Worm (Caenorhabditis elegans) whole organism, L2 larva: ENCODE results near the gene sre-19.

Source experiments
- C34F6.9 ChIP-seq: fragments of 150-350 bp; optimal IDR thresholded peaks from 2 replicates; lab custom pipeline; 2014; ENCODE audit warnings: missing biosample characterization, missing genetic modification characterization
- F13H6.1 ChIP-seq: sonication (generic microtip); optimal IDR thresholded peaks from 2 replicates; lab custom pipeline; 2016; ENCODE audit warnings: missing genetic modification characterization, missing compliant biosample characterization
- R02D3.7 ChIP-seq: fragments of 150-350 bp; optimal IDR thresholded peaks from 2 replicates; lab custom pipeline; 2014; ENCODE audit warnings: missing biosample characterization, missing genetic modification characterization
- Y55F3AM.14 ChIP-seq: fragments of 200-800 bp; sonication (Bioruptor generic); optimal IDR thresholded peaks from 2 replicates; lab custom pipeline; 2018; ENCODE audit warnings: mild to moderate bottlenecking, missing genetic modification characterization, missing compliant biosample characterization
- ZK546.5 ChIP-seq: sonication (generic microtip); optimal IDR thresholded peaks from 2 replicates; lab custom pipeline; 2017; ENCODE audit warnings: missing biosample characterization, missing genetic modification characterization
- alr-1 ChIP-seq: fragments of 150-350 bp; optimal IDR thresholded peaks from 2 replicates; lab custom pipeline; 2014; ENCODE audit warnings: missing biosample characterization, missing genetic modification characterization
- aly-2 ChIP-seq: fragments of 150-350 bp; optimal IDR thresholded peaks from 2 replicates; lab custom pipeline; 2014; ENCODE audit warnings: missing biosample characterization, missing genetic modification characterization
- ama-1 ChIP-seq: fragments of 150-350 bp; optimal IDR thresholded peaks from 2 replicates; lab custom pipeline; 2018; ENCODE audit warnings: inconsistent platforms
- blmp-1 ChIP-seq: sonication (generic microtip); optimal IDR thresholded peaks from 2 replicates; lab custom pipeline; 2017; ENCODE audit warnings: missing genetic modification characterization, mild to moderate bottlenecking, missing compliant biosample characterization, antibody characterized with exemption, moderate library complexity; ENCODE audit not compliant: insufficient read depth
- ceh-16 ChIP-seq: fragments of 150-350 bp; optimal IDR thresholded peaks from 2 replicates; lab custom pipeline; 2014; ENCODE audit warnings: missing biosample characterization, missing genetic modification characterization
- ceh-82 ChIP-seq: fragments of 150-350 bp; optimal IDR thresholded peaks from 2 replicates; lab custom pipeline; 2014; ENCODE audit warnings: missing biosample characterization, missing genetic modification characterization
- crh-2 ChIP-seq: sonication (generic microtip); optimal IDR thresholded peaks from 2 replicates; lab custom pipeline; 2017; ENCODE audit warnings: missing biosample characterization, missing genetic modification characterization
- dmd-4 ChIP-seq: sonication (generic microtip); optimal IDR thresholded peaks from 2 replicates; lab custom pipeline; 2017; ENCODE audit warnings: missing biosample characterization, missing genetic modification characterization
- egl-27 ChIP-seq: sonication (generic microtip); optimal IDR thresholded peaks from 3 replicates; lab custom pipeline; 2017; ENCODE audit warnings: missing biosample characterization, missing genetic modification reagents, missing genetic modification characterization
- elt-1 ChIP-seq: fragments of 150-350 bp; optimal IDR thresholded peaks from 2 replicates; lab custom pipeline; 2014; ENCODE audit warnings: missing biosample characterization, missing genetic modification characterization
- lin-13 ChIP-seq: fragments of 150-350 bp; optimal IDR thresholded peaks from 2 replicates; lab custom pipeline; 2014; ENCODE audit warnings: missing biosample characterization, missing genetic modification reagents, missing genetic modification characterization
- lin-39 ChIP-seq: fragments of 150-350 bp; optimal IDR thresholded peaks from 2 replicates; lab custom pipeline; 2014; ENCODE audit warnings: missing biosample characterization, missing genetic modification reagents, missing genetic modification characterization
- lsy-2 ChIP-seq, 2 experiments: fragments of 150-350 bp in 1 of 2; sonication (generic microtip) in 1 of 2; optimal IDR thresholded peaks; 2 replicates each; lab custom pipeline; 2014 to 2017; ENCODE audit warnings: missing biosample characterization in 2 of 2, missing genetic modification characterization in 2 of 2
- mab-5 ChIP-seq: fragments of 150-350 bp; optimal IDR thresholded peaks from 2 replicates; lab custom pipeline; 2014; ENCODE audit warnings: missing biosample characterization, missing genetic modification characterization
- mbf-1 ChIP-seq: sonication (generic microtip); optimal IDR thresholded peaks from 2 replicates; lab custom pipeline; 2017; ENCODE audit warnings: missing biosample characterization, missing genetic modification characterization
- mdl-1 ChIP-seq, 2 experiments: fragments of 150-350 bp in 1 of 2; sonication (generic microtip) in 1 of 2; optimal IDR thresholded peaks; 2 replicates each; lab custom pipeline; 2017; ENCODE audit warnings: missing biosample characterization in 2 of 2, missing genetic modification characterization in 2 of 2
- nhr-10 ChIP-seq: sonication (generic microtip); optimal IDR thresholded peaks from 2 replicates; lab custom pipeline; 2017; ENCODE audit warnings: missing biosample characterization, missing genetic modification characterization
- nhr-11 ChIP-seq: fragments of 150-350 bp; optimal IDR thresholded peaks from 2 replicates; lab custom pipeline; 2014; ENCODE audit warnings: missing biosample characterization, missing genetic modification characterization
- nhr-12 ChIP-seq: fragments of 150-350 bp; optimal IDR thresholded peaks from 2 replicates; lab custom pipeline; 2014; ENCODE audit warnings: missing biosample characterization, missing genetic modification characterization
- nhr-129 ChIP-seq: fragments of 150-350 bp; optimal IDR thresholded peaks from 2 replicates; lab custom pipeline; 2014; ENCODE audit warnings: missing biosample characterization, missing genetic modification characterization
- nhr-21 ChIP-seq: fragments of 150-350 bp; optimal IDR thresholded peaks from 2 replicates; lab custom pipeline; 2014; ENCODE audit warnings: missing biosample characterization, missing genetic modification characterization
- nhr-237 ChIP-seq: fragments of 150-350 bp; optimal IDR thresholded peaks from 2 replicates; lab custom pipeline; 2014; ENCODE audit warnings: missing biosample characterization, missing genetic modification characterization
- nhr-6 ChIP-seq: fragments of 150-350 bp; optimal IDR thresholded peaks from 2 replicates; lab custom pipeline; 2014; ENCODE audit warnings: missing biosample characterization, missing genetic modification characterization
- nhr-77 ChIP-seq: fragments of 150-350 bp; optimal IDR thresholded peaks from 2 replicates; lab custom pipeline; 2014; ENCODE audit warnings: missing biosample characterization, missing genetic modification characterization
- skn-1 ChIP-seq: sonication (generic microtip); optimal IDR thresholded peaks from 2 replicates; lab custom pipeline; 2017; ENCODE audit warnings: missing biosample characterization, missing genetic modification characterization
- sma-3 ChIP-seq: sonication (generic microtip); optimal IDR thresholded peaks from 2 replicates; lab custom pipeline; 2016; ENCODE audit warnings: missing genetic modification reagents, missing genetic modification characterization, missing compliant biosample characterization
- snpc-4 ChIP-seq: fragments of 150-350 bp; optimal IDR thresholded peaks from 2 replicates; lab custom pipeline; 2014; ENCODE audit warnings: missing biosample characterization, missing genetic modification characterization
- unc-39 ChIP-seq: fragments of 150-350 bp; optimal IDR thresholded peaks from 2 replicates; lab custom pipeline; 2014; ENCODE audit warnings: missing biosample characterization, missing genetic modification characterization
- unc-55 ChIP-seq: fragments of 150-350 bp; sonication (generic microtip); optimal IDR thresholded peaks from 3 replicates; lab custom pipeline; 2014; ENCODE audit warnings: missing biosample characterization, missing genetic modification reagents, missing genetic modification characterization
- unc-62 ChIP-seq: fragments of 150-350 bp; optimal IDR thresholded peaks from 2 replicates; lab custom pipeline; 2014; ENCODE audit warnings: missing biosample characterization, missing genetic modification reagents, missing genetic modification characterization
- zag-1 ChIP-seq: fragments of 150-350 bp; optimal IDR thresholded peaks from 2 replicates; lab custom pipeline; 2014; ENCODE audit warnings: missing biosample characterization, missing genetic modification characterization
- ztf-11 ChIP-seq: sonication (generic microtip); optimal IDR thresholded peaks from 2 replicates; lab custom pipeline; 2017; ENCODE audit warnings: missing biosample characterization, missing genetic modification characterization
- ztf-4 ChIP-seq: fragments of 150-350 bp; optimal IDR thresholded peaks from 2 replicates; lab custom pipeline; 2014; ENCODE audit warnings: missing biosample characterization, missing genetic modification characterization

The sre-19 gene

ce11 chrIV:12268272-12269045 is 29.7 kb upstream of the sre-19 start, which contains the start of the genes ppm-1.H and rpl-34 (continued):
- TF ChIP-seq ztf-11 (no peak), Y55F3AM.14 (no peak), mbf-1 (tag; lab: Kevin White, UChicago) (no peak), ztf-4 (peak; percentile 17), dmd-4 (tag; lab: Kevin White, UChicago) (no peak), lsy-2 (tag; optimal IDR thresholded peaks at IDR 0.05; lab: Kevin White, UChicago) (peak; percentile 89 to 98), blmp-1 (tag; lab: Kevin White, UChicago) (no peak), unc-62 (GFP tag; lab: Kevin White, UChicago) (no peak), F13H6.1 (tag; lab: Kevin White, UChicago) (peak; percentile 23), ZK546.5 (tag; lab: Kevin White, UChicago) (no peak), egl-27 (tag; lab: Kevin White, UChicago) (peak; percentile 10), R02D3.7 (tag; lab: Kevin White, UChicago) (peak; percentile 45), lin-39 (tag; lab: Kevin White, UChicago) (no peak)

ce11 chrIV:12265877-12266276 is 27.1 kb upstream of the sre-19 start:
- TF ChIP-seq nhr-77 (tag; lab: Kevin White, UChicago), result no peak
- TF ChIP-seq nhr-6 (tag; lab: Kevin White, UChicago), result no peak
- no peak for TF ChIP-seq nhr-21 (tag; lab: Kevin White, UChicago)
- no peak for TF ChIP-seq blmp-1 (tag; lab: Kevin White, UChicago)
- TF ChIP-seq ZK546.5 (tag; lab: Kevin White, UChicago), result no peak
- TF ChIP-seq nhr-129, result no peak
- TF ChIP-seq lin-39 (tag; lab: Kevin White, UChicago), result no peak
- TF ChIP-seq elt-1 (tag; lab: Kevin White, UChicago), result no peak
- no peak for TF ChIP-seq ceh-16
- TF ChIP-seq sma-3 (GFP tag; lab: Kevin White, UChicago), result no peak
- no peak for TF ChIP-seq aly-2 (tag; lab: Kevin White, UChicago)

ce11 chrIV:12261353-12261752 is 22.6 kb upstream of the sre-19 start, which contains the start of gene sre-14:
Gene sre-14, minus strand, starts transcription at chrIV:12261453.
- TF ChIP-seq ceh-16 (no peak), mab-5 (tag; lab: Kevin White, UChicago) (no peak), lsy-2 (tag; optimal IDR thresholded peaks at IDR 0.05; lab: Kevin White, UChicago) (no peak), dmd-4 (tag; lab: Kevin White, UChicago) (no peak), snpc-4 (tag; lab: Kevin White, UChicago) (no peak), nhr-21 (tag; lab: Kevin White, UChicago) (no peak), elt-1 (tag; lab: Kevin White, UChicago) (no peak), nhr-11 (tag; lab: Kevin White, UChicago) (no peak), zag-1 (tag; lab: Kevin White, UChicago) (no peak), nhr-6 (tag; lab: Kevin White, UChicago) (no peak)

- TF ChIP-seq nhr-10 (tag; lab: Kevin White, UChicago) (no peak), nhr-129 (peak; percentile 64), mdl-1 (tag; optimal IDR thresholded peaks at IDR 0.05; lab: Kevin White, UChicago) (no peak), unc-39 (tag; lab: Kevin White, UChicago) (no peak), ztf-11 (no peak), sma-3 (GFP tag; lab: Kevin White, UChicago) (no peak), skn-1 (tag; lab: Kevin White, UChicago) (no peak), ceh-82 (tag; lab: Kevin White, UChicago) (no peak), lin-13 (GFP tag; lab: Kevin White, UChicago) (no peak), nhr-6 (tag; lab: Kevin White, UChicago) (no peak), nhr-12 (no peak), crh-2 (tag; lab: Kevin White, UChicago) (no peak), ztf-4 (no peak), Y55F3AM.14 (no peak), C34F6.9 (tag; lab: Kevin White, UChicago) (peak; percentile 1), elt-1 (tag; lab: Kevin White, UChicago) (no peak), alr-1 (tag; lab: Kevin White, UChicago) (no peak), unc-55 (GFP tag; lab: Kevin White, UChicago) (peak; percentile 14), nhr-237 (tag; lab: Kevin White, UChicago) (no peak), lsy-2 (tag; optimal IDR thresholded peaks at IDR 0.05; lab: Kevin White, UChicago) (peak in 1 of 2 experiments; percentile 33), lin-39 (tag; lab: Kevin White, UChicago) (no peak), mbf-1 (tag; lab: Kevin White, UChicago) (no peak), R02D3.7 (tag; lab: Kevin White, UChicago) (no peak), ama-1 (no peak), ceh-16 (no peak), zag-1 (tag; lab: Kevin White, UChicago) (no peak)
- TF ChIP-seq, all 48 proteins: peak for 4
These were observed 20.6 kb upstream of the sre-19 start, which contains the start of gene Y39C12A.9 for ce11 chrIV:12259161-12259870. Gene Y39C12A.9, minus strand, starts transcription at chrIV:12259211.
